Fruit fly (Drosophila melanogaster): ENCODE measurements around the gene CG3609.

CG3609 gene

dm6 chr2L:2416620-2417019 is 42.2 kb upstream of the CG3609 start, which contains the start of gene CG31948:
TSS of gene CG31948 (minus strand) at chr2L:2416720.
- TF ChIP-seq hkb (optimal IDR thresholded peaks at IDR 0.05) (no peak), hkb (GFP tag; IDR thresholded peaks at IDR 0.05) (no peak), vfl (GFP tag; optimal IDR thresholded peaks at IDR 0.05) (no peak)

dm6 chr2L:2415109-2415508 is 40.7 kb upstream of the CG3609 start, which contains the start of gene CG18641:
TSS of gene CG18641 (minus strand) at chr2L:2415322.
- TF ChIP-seq CG5245 (GFP tag; optimal IDR thresholded peaks at IDR 0.05): no peak
- TF ChIP-seq esg (GFP tag; conservative IDR thresholded peaks at IDR 0.05): no peak
- TF ChIP-seq Tbp (GFP tag; optimal IDR thresholded peaks at IDR 0.05): no peak
- TF ChIP-seq Deaf1 (tag; optimal IDR thresholded peaks at IDR 0.05): peak; percentile 86
- TF ChIP-seq fu2 (GFP tag; optimal IDR thresholded peaks at IDR 0.05): no peak
- TF ChIP-seq knrl (GFP tag; IDR thresholded peaks at IDR 0.05; ENCODE audit: partially characterized antibody): 0 out of 3 replicates have a peak, but pooled peaks have one; percentile 14
- no peak for TF ChIP-seq CG1024 (GFP tag; IDR thresholded peaks at IDR 0.05)
- no peak for TF ChIP-seq CG34224 (GFP tag; IDR thresholded peaks at IDR 0.05; ENCODE audit: partially characterized antibody)
- TF ChIP-seq aop (GFP tag; IDR thresholded peaks at IDR 0.05): no peak
- TF ChIP-seq sd (tag; optimal IDR thresholded peaks at IDR 0.05): peak; percentile 15
- no peak for TF ChIP-seq CG4730 (GFP tag; IDR thresholded peaks at IDR 0.05)
- TF ChIP-seq CG14710 (tag; optimal IDR thresholded peaks at IDR 0.05): no peak
- TF ChIP-seq gfzf (GFP tag; optimal IDR thresholded peaks at IDR 0.05): no peak
- peak; percentile 53 for TF ChIP-seq CG11247 (GFP tag; IDR thresholded peaks at IDR 0.05)
- 0 out of 3 replicates have a peak, but pooled peaks have one; percentile 11 for TF ChIP-seq sr (GFP tag; IDR thresholded peaks at IDR 0.05)
- TF ChIP-seq peb (GFP tag; IDR thresholded peaks at IDR 0.05): no peak
- no peak for TF ChIP-seq hb (GFP tag; IDR thresholded peaks at IDR 0.05; ENCODE audit: partially characterized antibody)
- TF ChIP-seq ap (GFP tag; IDR thresholded peaks at IDR 0.05): no peak
- TF ChIP-seq CG13287 (GFP tag; IDR thresholded peaks at IDR 0.05; ENCODE audit: partially characterized antibody): peak; percentile 10; the same call in 1 of the 2 replicates
- TF ChIP-seq CG13624 (GFP tag; optimal IDR thresholded peaks at IDR 0.05): no peak
- TF ChIP-seq z (GFP tag; IDR thresholded peaks at IDR 0.05): no peak
- no peak for TF ChIP-seq CG10462 (GFP tag; optimal IDR thresholded peaks at IDR 0.05)
- no peak for TF ChIP-seq CG17829 (tag; optimal IDR thresholded peaks at IDR 0.05)
- no peak for TF ChIP-seq lov (optimal IDR thresholded peaks at IDR 0.05)
- TF ChIP-seq lov (GFP tag; IDR thresholded peaks at IDR 0.05): 0 out of 3 replicates have a peak, but pooled peaks have one; percentile 12
- 0 out of 3 replicates have a peak, but pooled peaks have one; percentile 12 for TF ChIP-seq ci (GFP tag; IDR thresholded peaks at IDR 0.05)
- TF ChIP-seq CG12769 (tag; optimal IDR thresholded peaks at IDR 0.05): peak; percentile 6
- TF ChIP-seq Dek (tag; optimal IDR thresholded peaks at IDR 0.05): no peak
- TF ChIP-seq chinmo (GFP tag; IDR thresholded peaks at IDR 0.05; ENCODE audit: partially characterized antibody): 0 out of 4 replicates have a peak, but pooled peaks have one; percentile 25
- no peak for TF ChIP-seq E2f1 (GFP tag; IDR thresholded peaks at IDR 0.05)
- no peak for TF ChIP-seq Myb (GFP tag; optimal IDR thresholded peaks at IDR 0.05)
- no peak for TF ChIP-seq Bteb2 (GFP tag; optimal IDR thresholded peaks at IDR 0.05)
- TF ChIP-seq unc-4 (GFP tag; IDR thresholded peaks at IDR 0.05; ENCODE audit: partially characterized antibody): 0 out of 2 replicates have a peak, but pooled peaks have one; percentile 16
- TF ChIP-seq CG7987 (GFP tag; optimal IDR thresholded peaks at IDR 0.05): no peak
- peak; percentile 68 for TF ChIP-seq Med (GFP tag)
- TF ChIP-seq CG1792 (GFP tag; optimal IDR thresholded peaks at IDR 0.05): no peak
- peak; percentile 53 for TF ChIP-seq Jarid2 (GFP tag; optimal IDR thresholded peaks at IDR 0.05)

DNA sequence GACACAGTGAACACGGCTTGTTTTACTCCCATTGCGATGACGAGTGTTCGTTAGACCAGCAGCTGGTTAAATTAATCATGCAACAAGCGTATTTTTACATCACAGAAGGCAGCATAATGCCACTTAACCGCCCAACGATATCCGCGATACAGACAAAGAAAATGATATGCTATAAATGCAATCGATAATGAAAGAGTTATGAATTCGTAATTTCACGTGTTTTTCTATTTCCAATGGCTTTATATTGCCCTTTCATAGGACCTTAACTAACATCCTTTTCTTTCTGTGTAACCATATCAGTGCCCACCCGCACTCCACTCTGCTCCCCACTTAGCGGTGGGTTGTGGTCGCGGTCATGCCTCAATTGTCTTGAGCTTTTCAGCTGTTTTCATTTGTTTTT is 38.7 kb upstream of the CG3609 start:
- TF ChIP-seq ken (GFP tag; IDR thresholded peaks at IDR 0.05) (no peak), jumu (GFP tag; optimal IDR thresholded peaks at IDR 0.05) (no peak), en (GFP tag; optimal IDR thresholded peaks at IDR 0.05) (no peak), HLH54F (GFP tag; optimal IDR thresholded peaks at IDR 0.05) (no peak), CG17829 (tag; optimal IDR thresholded peaks at IDR 0.05) (no peak), Ets65A (GFP tag) (peak; percentile 87), CG13894 (tag; optimal IDR thresholded peaks at IDR 0.05) (no peak), sisA (GFP tag; IDR thresholded peaks at IDR 0.05) (0 out of 2 replicates have a peak, but pooled peaks have one; percentile 26), grau (tag; optimal IDR thresholded peaks at IDR 0.05) (no peak), CG12071 (GFP tag; optimal IDR thresholded peaks at IDR 0.05) (no peak), CG17612 (GFP tag; IDR thresholded peaks at IDR 0.05) (no peak), rib (GFP tag; IDR thresholded peaks at IDR 0.05) (no peak), CG14441 (GFP tag; IDR thresholded peaks at IDR 0.05) (no peak)
